Worm (Caenorhabditis elegans) whole organism, young adult: ENCODE data around the gene aexr-3.

ENCODE experiments used
- B0019.2 ChIP-seq: fragments of 200-800 bp; sonication (Bioruptor generic); conservative IDR thresholded peaks from 2 replicates; pipeline ENCODE4 v1.3.6; 2022; ENCODE audit warnings: missing genetic modification reagents, missing genetic modification characterization, missing compliant biosample characterization
- K12H6.12 ChIP-seq: fragments of 200-800 bp; sonication (Bioruptor generic); optimal IDR thresholded peaks from 2 replicates; lab custom pipeline; 2018; ENCODE audit warnings: mild to moderate bottlenecking, missing genetic modification characterization, missing compliant biosample characterization
- T26A5.8 ChIP-seq: sonication (generic microtip); optimal IDR thresholded peaks from 2 replicates; lab custom pipeline; 2016; ENCODE audit warnings: missing genetic modification characterization, missing compliant biosample characterization
- Y95B8A.8 ChIP-seq: fragments of 200-800 bp; sonication (Bioruptor generic); IDR thresholded peaks from 2 replicates; pipeline ENCODE4 v1.3.6; 2022; ENCODE audit warnings: missing genetic modification reagents, missing genetic modification characterization, missing compliant biosample characterization
- ZK185.1 ChIP-seq: sonication (generic microtip); optimal IDR thresholded peaks from 2 replicates; lab custom pipeline; 2016; ENCODE audit warnings: mild to moderate bottlenecking, missing genetic modification characterization, missing compliant biosample characterization; ENCODE audit not compliant: poor library complexity, severe bottlenecking
- bed-1 ChIP-seq: fragments of 200-800 bp; sonication (Bioruptor generic); IDR thresholded peaks from 2 replicates; pipeline ENCODE4 v1.3.6; 2022; ENCODE audit warnings: missing genetic modification reagents, missing genetic modification characterization, missing compliant biosample characterization
- cebp-2 ChIP-seq: fragments of 200-800 bp; sonication (Bioruptor generic); IDR thresholded peaks from 2 replicates; pipeline ENCODE4 v1.3.6; 2022; ENCODE audit warnings: missing genetic modification characterization, missing compliant biosample characterization
- ceh-79 ChIP-seq: sonication (generic microtip); optimal IDR thresholded peaks from 2 replicates; lab custom pipeline; 2017; ENCODE audit warnings: mild to moderate bottlenecking, missing genetic modification characterization, missing compliant biosample characterization
- die-1 ChIP-seq: sonication (generic microtip); optimal IDR thresholded peaks from 2 replicates; lab custom pipeline; 2016; ENCODE audit warnings: missing genotype, mild to moderate bottlenecking, missing genetic modification characterization, missing compliant biosample characterization
- dpff-1 ChIP-seq: sonication (generic microtip); optimal IDR thresholded peaks from 2 replicates; lab custom pipeline; 2017; ENCODE audit warnings: mild to moderate bottlenecking, missing genetic modification characterization, missing compliant biosample characterization
- dpl-1 ChIP-seq: fragments of 150-350 bp; optimal IDR thresholded peaks from 2 replicates; lab custom pipeline; 2014; ENCODE audit warnings: missing biosample characterization, missing genetic modification reagents, missing genetic modification characterization
- egl-44 ChIP-seq: fragments of 200-800 bp; sonication (Bioruptor generic); IDR thresholded peaks from 2 replicates; pipeline ENCODE4 v1.3.6; 2022; ENCODE audit warnings: missing genetic modification reagents, missing genetic modification characterization, missing compliant biosample characterization
- egrh-3 ChIP-seq: fragments of 200-800 bp; sonication (Bioruptor generic); IDR thresholded peaks from 2 replicates; pipeline ENCODE4 v1.3.6; 2022; ENCODE audit warnings: missing genetic modification reagents, missing genetic modification characterization, missing compliant biosample characterization
- gei-17 ChIP-seq: fragments of 200-800 bp; sonication (Bioruptor generic); optimal IDR thresholded peaks from 2 replicates; lab custom pipeline; 2018; ENCODE audit warnings: mild to moderate bottlenecking, missing genetic modification characterization, missing compliant biosample characterization
- him-1 ChIP-seq: sonication (generic microtip); optimal IDR thresholded peaks from 2 replicates; lab custom pipeline; 2016; ENCODE audit warnings: missing genotype, missing genetic modification reagents, missing genetic modification characterization, missing compliant biosample characterization
- hmg-20 ChIP-seq: fragments of 200-800 bp; sonication (Bioruptor generic); IDR thresholded peaks from 2 replicates; pipeline ENCODE4 v1.3.6; 2022; ENCODE audit warnings: missing genetic modification reagents, missing genetic modification characterization, missing compliant biosample characterization
- lin-26 ChIP-seq: fragments of 200-800 bp; sonication (Bioruptor generic); IDR thresholded peaks from 2 replicates; pipeline ENCODE4 v1.3.6; 2022; ENCODE audit warnings: missing genetic modification reagents, missing genetic modification characterization, missing compliant biosample characterization
- lin-40 ChIP-seq: sonication (generic microtip); optimal IDR thresholded peaks from 2 replicates; lab custom pipeline; 2016; ENCODE audit warnings: missing genetic modification characterization, mild to moderate bottlenecking, missing compliant biosample characterization, missing genotype, missing genetic modification reagents
- lin-54 ChIP-seq: fragments of 200-800 bp; sonication (Bioruptor generic); optimal IDR thresholded peaks from 2 replicates; lab custom pipeline; 2018; ENCODE audit warnings: mild to moderate bottlenecking, missing genetic modification characterization, missing compliant biosample characterization
- lir-1 ChIP-seq: fragments of 200-800 bp; sonication (Bioruptor generic); conservative IDR thresholded peaks from 2 replicates; pipeline ENCODE4 v1.3.6; 2022; ENCODE audit warnings: missing genetic modification reagents, missing genetic modification characterization, missing compliant biosample characterization
- mel-28 ChIP-seq: sonication (generic microtip); optimal IDR thresholded peaks from 2 replicates; lab custom pipeline; 2016; ENCODE audit warnings: borderline replicate concordance, mild to moderate bottlenecking, missing genetic modification characterization, missing compliant biosample characterization
- nhr-179 ChIP-seq: sonication (generic microtip); optimal IDR thresholded peaks from 2 replicates; lab custom pipeline; 2016; ENCODE audit warnings: mild to moderate bottlenecking, missing genetic modification characterization, missing compliant biosample characterization
- nhr-27 ChIP-seq: fragments of 200-800 bp; sonication (Bioruptor generic); optimal IDR thresholded peaks from 2 replicates; lab custom pipeline; 2018; ENCODE audit warnings: mild to moderate bottlenecking, missing genetic modification characterization, moderate library complexity, missing compliant biosample characterization
- nhr-80 ChIP-seq: sonication (generic microtip); optimal IDR thresholded peaks from 2 replicates; lab custom pipeline; 2016; ENCODE audit warnings: missing genetic modification characterization, missing compliant biosample characterization
- pbrm-1 ChIP-seq: fragments of 200-800 bp; sonication (Bioruptor generic); IDR thresholded peaks from 2 replicates; pipeline ENCODE4 v1.3.6; 2022; ENCODE audit warnings: missing genetic modification reagents, missing genetic modification characterization, missing compliant biosample characterization
- pha-4 ChIP-seq: fragments of 150-350 bp; sonication (generic microtip); optimal IDR thresholded peaks from 2 replicates; lab custom pipeline; 2014; ENCODE audit warnings: missing biosample characterization, missing genetic modification reagents, missing genetic modification characterization
- repo-1 ChIP-seq: sonication (generic microtip); optimal IDR thresholded peaks from 2 replicates; lab custom pipeline; 2017; ENCODE audit warnings: mild to moderate bottlenecking, missing genetic modification characterization, missing compliant biosample characterization
- sdz-38 ChIP-seq: sonication (generic microtip); optimal IDR thresholded peaks from 2 replicates; lab custom pipeline; 2016; ENCODE audit warnings: missing genotype, missing genetic modification characterization, missing compliant biosample characterization
- sea-2 ChIP-seq: fragments of 200-800 bp; sonication (Bioruptor generic); IDR thresholded peaks from 2 replicates; pipeline ENCODE4 v1.3.6; 2022; ENCODE audit warnings: missing genetic modification characterization, missing compliant biosample characterization
- snpc-1.1 ChIP-seq: sonication (generic microtip); optimal IDR thresholded peaks from 2 replicates; lab custom pipeline; 2017; ENCODE audit warnings: missing genetic modification characterization, mild to moderate bottlenecking, missing compliant biosample characterization, antibody characterized with exemption, moderate library complexity, missing genotype, missing genetic modification reagents; ENCODE audit not compliant: insufficient read depth
- snpc-4 ChIP-seq, 5 experiments: fragments of 150-350 bp in 1 of 5; sonication (generic microtip) in 4 of 5; optimal IDR thresholded peaks; 2 replicates each; lab custom pipeline; 2014 to 2018; ENCODE audit warnings: missing genetic modification characterization in 5 of 5, missing biosample characterization in 3 of 5, antibody characterized with exemption in 2 of 5, mild to moderate bottlenecking in 2 of 5, missing compliant biosample characterization in 2 of 5, missing genotype in 2 of 5, moderate library complexity in 2 of 5, missing genetic modification reagents in 1 of 5
- tbp1 ChIP-seq: fragments of 200-800 bp; sonication (Bioruptor generic); optimal IDR thresholded peaks from 2 replicates; lab custom pipeline; 2018; ENCODE audit warnings: mild to moderate bottlenecking, missing genetic modification characterization, missing compliant biosample characterization
- zfh-2 ChIP-seq: fragments of 200-800 bp; sonication (Bioruptor generic); conservative IDR thresholded peaks from 2 replicates; pipeline ENCODE4 v1.3.6; 2022; ENCODE audit warnings: missing genetic modification reagents, missing genetic modification characterization, missing compliant biosample characterization
- ztf-25 ChIP-seq: fragments of 200-800 bp; sonication (Bioruptor generic); IDR thresholded peaks from 2 replicates; pipeline ENCODE4 v1.3.6; 2022; ENCODE audit warnings: missing genetic modification reagents, missing genetic modification characterization, missing compliant biosample characterization
- ztf-26 ChIP-seq: sonication (generic microtip); optimal IDR thresholded peaks from 2 replicates; lab custom pipeline; 2017; ENCODE audit warnings: missing genetic modification characterization, missing compliant biosample characterization

Gene aexr-3

ce11 chrX:8930879-8931278 is 30.1 kb downstream of the aexr-3 start, which contains the start of gene acs-22:
Gene acs-22 (plus strand): TSS chrX:8931179.
- no peak for TF ChIP-seq him-1 (tag; lab: Kevin White, UChicago)
- no peak for TF ChIP-seq B0019.2 (GFP tag; lab: Robert Waterston, UW)
- TF ChIP-seq sdz-38 (tag; lab: Kevin White, UChicago): no peak
- no peak for TF ChIP-seq dpff-1 (tag; lab: Kevin White, UChicago)
- no peak for TF ChIP-seq ZK185.1
- no peak for TF ChIP-seq T26A5.8 (tag; lab: Kevin White, UChicago)
- no peak for TF ChIP-seq lin-54 (GFP tag; lab: Kevin White, UChicago)
- no peak for TF ChIP-seq mel-28 (tag; lab: Kevin White, UChicago)

ce11 chrX:8929688-8930087 is 31.3 kb downstream of the aexr-3 start:
- TF ChIP-seq lir-1 (GFP tag; lab: Robert Waterston, UW): no peak
- no peak for TF ChIP-seq hmg-20 (GFP tag; lab: Robert Waterston, UW)
- TF ChIP-seq gei-17: no peak
- no peak for TF ChIP-seq cebp-2 (GFP tag; lab: Robert Waterston, UW)
- TF ChIP-seq ztf-25 (GFP tag; lab: Robert Waterston, UW): no peak
- no peak for TF ChIP-seq egl-44 (GFP tag; lab: Robert Waterston, UW)
- no peak for TF ChIP-seq pbrm-1 (GFP tag; lab: Robert Waterston, UW)
- TF ChIP-seq nhr-27 (tag; lab: Kevin White, UChicago): no peak
- TF ChIP-seq lin-54 (GFP tag; lab: Kevin White, UChicago): no peak

ce11 chrX:8926865-8927264 is 34.1 kb downstream of the aexr-3 start:
- TF ChIP-seq tbp1 (GFP tag; lab: Kevin White, UChicago) (no peak), repo-1 (tag; lab: Kevin White, UChicago) (no peak), B0019.2 (GFP tag; lab: Robert Waterston, UW) (no peak), Y95B8A.8 (GFP tag; lab: Robert Waterston, UW) (no peak), ceh-79 (tag; lab: Kevin White, UChicago) (no peak), lin-26 (GFP tag; lab: Robert Waterston, UW) (no peak), K12H6.12 (no peak), zfh-2 (GFP tag; lab: Robert Waterston, UW) (no peak), lin-40 (tag; lab: Kevin White, UChicago) (no peak), egrh-3 (no peak), nhr-80 (tag; lab: Kevin White, UChicago) (no peak), egl-44 (GFP tag; lab: Robert Waterston, UW) (no peak), dpl-1 (GFP tag; lab: Kevin White, UChicago) (no peak), sea-2 (GFP tag; lab: Robert Waterston, UW) (no peak), snpc-4 (GFP tag; optimal IDR thresholded peaks at IDR 0.05; lab: Kevin White, UChicago) (no peak), snpc-4 (tag; optimal IDR thresholded peaks at IDR 0.05; lab: Kevin White, UChicago) (no peak), snpc-1.1 (tag; lab: Kevin White, UChicago) (no peak)
- TF ChIP-seq, all 124 proteins: peak for 0

- TF ChIP-seq bed-1 (GFP tag; lab: Robert Waterston, UW) (no peak), lir-1 (GFP tag; lab: Robert Waterston, UW) (no peak), ztf-26 (tag; lab: Kevin White, UChicago) (no peak), nhr-179 (tag; lab: Kevin White, UChicago) (no peak), pha-4 (no peak), die-1 (tag; lab: Kevin White, UChicago) (no peak), repo-1 (tag; lab: Kevin White, UChicago) (no peak)
Observed at ce11 chrX:8926341-8926740, 34.6 kb downstream of the aexr-3 start.
